Worm (Caenorhabditis elegans) whole organism, young adult: ENCODE measurements around the gene gtf-2E1.
A peak's percentile ranks its signal among the peaks of the same experiment; 100 is the strongest.

ENCODE experiments used
- B0035.1 ChIP-seq: sonication (generic microtip); optimal IDR thresholded peaks from 2 replicates; lab custom pipeline; 2016; ENCODE audit warnings: missing genetic modification characterization, mild to moderate bottlenecking, missing compliant biosample characterization, missing genotype, missing genetic modification reagents
- B0336.3 ChIP-seq: fragments of 200-800 bp; sonication (Bioruptor generic); IDR thresholded peaks from 2 replicates; pipeline ENCODE4 v1.3.6; 2022; ENCODE audit warnings: missing genetic modification characterization, missing compliant biosample characterization
- F10E7.11 ChIP-seq: sonication (generic microtip); optimal IDR thresholded peaks from 2 replicates; lab custom pipeline; 2017; ENCODE audit warnings: mild to moderate bottlenecking, missing genetic modification characterization, moderate library complexity, missing compliant biosample characterization
- F23B12.7 ChIP-seq: sonication (generic microtip); optimal IDR thresholded peaks from 2 replicates; lab custom pipeline; 2017; ENCODE audit warnings: missing genetic modification characterization, mild to moderate bottlenecking, missing compliant biosample characterization, antibody characterized with exemption, moderate library complexity; ENCODE audit not compliant: insufficient read depth
- F49E8.2 ChIP-seq: sonication (generic microtip); optimal IDR thresholded peaks from 3 replicates; lab custom pipeline; 2017; ENCODE audit warnings: missing genetic modification characterization, mild to moderate bottlenecking, missing compliant biosample characterization, antibody characterized with exemption, moderate library complexity; ENCODE audit not compliant: insufficient read depth
- F55B11.4 ChIP-seq: sonication (generic microtip); optimal IDR thresholded peaks from 2 replicates; lab custom pipeline; 2016; ENCODE audit warnings: missing compliant biosample characterization, missing genetic modification characterization, borderline replicate concordance; ENCODE audit not compliant: insufficient read depth
- F57A8.1 ChIP-seq: fragments of 200-800 bp; sonication (Bioruptor generic); optimal IDR thresholded peaks from 2 replicates; lab custom pipeline; 2018; ENCODE audit warnings: mild to moderate bottlenecking, missing genetic modification characterization, moderate library complexity, missing compliant biosample characterization
- F57C9.4 ChIP-seq: sonication (generic microtip); optimal IDR thresholded peaks from 2 replicates; lab custom pipeline; 2017; ENCODE audit warnings: mild to moderate bottlenecking, missing genetic modification characterization, missing compliant biosample characterization
- K11D2.4 ChIP-seq: fragments of 200-800 bp; sonication (Bioruptor generic); IDR thresholded peaks from 2 replicates; pipeline ENCODE4 v1.3.6; 2022; ENCODE audit warnings: missing genetic modification reagents, missing genetic modification characterization, missing compliant biosample characterization
- T26A5.8 ChIP-seq: sonication (generic microtip); optimal IDR thresholded peaks from 2 replicates; lab custom pipeline; 2016; ENCODE audit warnings: missing genetic modification characterization, missing compliant biosample characterization
- Y56A3A.18 ChIP-seq: fragments of 200-800 bp; sonication (Bioruptor generic); IDR thresholded peaks from 2 replicates; pipeline ENCODE4 v1.3.6; 2022; ENCODE audit warnings: missing genetic modification reagents, missing genetic modification characterization, missing compliant biosample characterization
- akir-1 ChIP-seq: fragments of 200-800 bp; sonication (Bioruptor generic); optimal IDR thresholded peaks from 2 replicates; lab custom pipeline; 2018; ENCODE audit warnings: mild to moderate bottlenecking, missing genetic modification characterization, moderate library complexity, missing compliant biosample characterization
- ama-1 ChIP-seq, 3 experiments: fragments of 150-350 bp in 1 of 3; sonication (generic microtip) in 2 of 3; optimal IDR thresholded peaks; 2 replicates each; lab custom pipeline; 2014 to 2018; ENCODE audit warnings: missing biosample characterization in 2 of 3, missing genetic modification characterization in 2 of 3, missing genetic modification reagents in 2 of 3
- atf-7 ChIP-seq: sonication (generic microtip); optimal IDR thresholded peaks from 2 replicates; lab custom pipeline; 2017; ENCODE audit warnings: mild to moderate bottlenecking, missing genetic modification characterization, missing compliant biosample characterization
- athp-1 ChIP-seq: sonication (generic microtip); optimal IDR thresholded peaks from 2 replicates; lab custom pipeline; 2017; ENCODE audit warnings: mild to moderate bottlenecking, missing genetic modification characterization, missing compliant biosample characterization
- attf-5 ChIP-seq: fragments of 200-800 bp; sonication (Bioruptor generic); optimal IDR thresholded peaks from 2 replicates; lab custom pipeline; 2018; ENCODE audit warnings: mild to moderate bottlenecking, missing genetic modification characterization, missing compliant biosample characterization
- bed-1 ChIP-seq: fragments of 200-800 bp; sonication (Bioruptor generic); IDR thresholded peaks from 2 replicates; pipeline ENCODE4 v1.3.6; 2022; ENCODE audit warnings: missing genetic modification reagents, missing genetic modification characterization, missing compliant biosample characterization
- cebp-1 ChIP-seq, 2 experiments: fragments of 200-800 bp in 1 of 2; sonication (Bioruptor generic) in 1 of 2; sonication (generic microtip) in 1 of 2; IDR thresholded peaks in 1 of 2; optimal IDR thresholded peaks in 1 of 2; 2 replicates each; pipeline versions ENCODE4 v1.3.6 to Lab custom; 2017 to 2022; ENCODE audit warnings: missing compliant biosample characterization in 2 of 2, missing genetic modification characterization in 2 of 2, mild to moderate bottlenecking in 1 of 2, missing genetic modification reagents in 1 of 2, moderate library complexity in 1 of 2
- ceh-100 ChIP-seq: fragments of 200-800 bp; sonication (Bioruptor generic); IDR thresholded peaks from 2 replicates; pipeline ENCODE4 v1.3.6; 2022; ENCODE audit warnings: missing genetic modification reagents, missing genetic modification characterization, missing compliant biosample characterization
- ceh-27 ChIP-seq: fragments of 200-800 bp; sonication (Bioruptor generic); optimal IDR thresholded peaks from 2 replicates; lab custom pipeline; 2018; ENCODE audit warnings: mild to moderate bottlenecking, missing genetic modification characterization, moderate library complexity, missing compliant biosample characterization
- dpff-1 ChIP-seq: sonication (generic microtip); optimal IDR thresholded peaks from 2 replicates; lab custom pipeline; 2017; ENCODE audit warnings: mild to moderate bottlenecking, missing genetic modification characterization, missing compliant biosample characterization
- egrh-3 ChIP-seq: fragments of 200-800 bp; sonication (Bioruptor generic); IDR thresholded peaks from 2 replicates; pipeline ENCODE4 v1.3.6; 2022; ENCODE audit warnings: missing genetic modification reagents, missing genetic modification characterization, missing compliant biosample characterization
- hlh-26 ChIP-seq: fragments of 200-800 bp; sonication (Bioruptor generic); conservative IDR thresholded peaks from 2 replicates; pipeline ENCODE4 v1.3.6; 2022; ENCODE audit warnings: missing genetic modification reagents, missing genetic modification characterization, missing compliant biosample characterization
- hmg-1.2 ChIP-seq: fragments of 200-800 bp; sonication (Bioruptor generic); IDR thresholded peaks from 2 replicates; pipeline ENCODE4 v1.3.6; 2022; ENCODE audit warnings: missing genetic modification reagents, missing genetic modification characterization, missing compliant biosample characterization
- lag-1 ChIP-seq: fragments of 200-800 bp; sonication (Bioruptor generic); IDR thresholded peaks from 2 replicates; pipeline ENCODE4 v1.3.6; 2022; ENCODE audit warnings: missing genetic modification reagents, missing genetic modification characterization, missing compliant biosample characterization
- lin-40 ChIP-seq: sonication (generic microtip); optimal IDR thresholded peaks from 2 replicates; lab custom pipeline; 2016; ENCODE audit warnings: missing genetic modification characterization, mild to moderate bottlenecking, missing compliant biosample characterization, missing genotype, missing genetic modification reagents
- lin-54 ChIP-seq: fragments of 200-800 bp; sonication (Bioruptor generic); optimal IDR thresholded peaks from 2 replicates; lab custom pipeline; 2018; ENCODE audit warnings: mild to moderate bottlenecking, missing genetic modification characterization, missing compliant biosample characterization
- mxl-1 ChIP-seq: sonication (generic microtip); optimal IDR thresholded peaks from 2 replicates; lab custom pipeline; 2016; ENCODE audit warnings: missing genetic modification characterization, missing compliant biosample characterization
- nhr-80 ChIP-seq: sonication (generic microtip); optimal IDR thresholded peaks from 2 replicates; lab custom pipeline; 2016; ENCODE audit warnings: missing genetic modification characterization, missing compliant biosample characterization
- nhr-90 ChIP-seq: sonication (generic microtip); optimal IDR thresholded peaks from 2 replicates; lab custom pipeline; 2016; ENCODE audit warnings: missing genotype, mild to moderate bottlenecking, missing genetic modification characterization, missing compliant biosample characterization
- rcor-1 ChIP-seq: fragments of 200-800 bp; sonication (Bioruptor generic); IDR thresholded peaks from 2 replicates; pipeline ENCODE4 v1.3.6; 2022; ENCODE audit warnings: missing genetic modification reagents, missing genetic modification characterization, missing compliant biosample characterization
- rec-8 ChIP-seq, 2 experiments: sonication (generic microtip); optimal IDR thresholded peaks; 2 replicates each; lab custom pipeline; 2016; ENCODE audit warnings: mild to moderate bottlenecking in 2 of 2, missing genetic modification characterization in 2 of 2, missing genetic modification reagents in 2 of 2, missing genotype in 2 of 2, missing biosample characterization in 1 of 2, missing compliant biosample characterization in 1 of 2, moderate library complexity in 1 of 2
- repo-1 ChIP-seq: sonication (generic microtip); optimal IDR thresholded peaks from 2 replicates; lab custom pipeline; 2017; ENCODE audit warnings: mild to moderate bottlenecking, missing genetic modification characterization, missing compliant biosample characterization
- sdz-38 ChIP-seq: sonication (generic microtip); optimal IDR thresholded peaks from 2 replicates; lab custom pipeline; 2016; ENCODE audit warnings: missing genotype, missing genetic modification characterization, missing compliant biosample characterization
- sea-2 ChIP-seq: fragments of 200-800 bp; sonication (Bioruptor generic); IDR thresholded peaks from 2 replicates; pipeline ENCODE4 v1.3.6; 2022; ENCODE audit warnings: missing genetic modification characterization, missing compliant biosample characterization
- snpc-3.4 ChIP-seq: sonication (generic microtip); optimal IDR thresholded peaks from 2 replicates; lab custom pipeline; 2017; ENCODE audit warnings: missing genetic modification characterization, mild to moderate bottlenecking, missing compliant biosample characterization, antibody characterized with exemption, moderate library complexity, missing genotype, missing genetic modification reagents
- tbp1 ChIP-seq: fragments of 200-800 bp; sonication (Bioruptor generic); optimal IDR thresholded peaks from 2 replicates; lab custom pipeline; 2018; ENCODE audit warnings: mild to moderate bottlenecking, missing genetic modification characterization, missing compliant biosample characterization
- tbx-9 ChIP-seq: sonication (generic microtip); optimal IDR thresholded peaks from 2 replicates; lab custom pipeline; 2016; ENCODE audit warnings: borderline replicate concordance, missing genetic modification characterization, inconsistent platforms, missing compliant biosample characterization
- unc-62 ChIP-seq: fragments of 150-350 bp; optimal IDR thresholded peaks from 2 replicates; lab custom pipeline; 2014; ENCODE audit warnings: missing biosample characterization, missing genetic modification reagents, missing genetic modification characterization
- zfh-2 ChIP-seq: fragments of 200-800 bp; sonication (Bioruptor generic); conservative IDR thresholded peaks from 2 replicates; pipeline ENCODE4 v1.3.6; 2022; ENCODE audit warnings: missing genetic modification reagents, missing genetic modification characterization, missing compliant biosample characterization
- zim-3 ChIP-seq: sonication (generic microtip); optimal IDR thresholded peaks from 2 replicates; lab custom pipeline; 2017; ENCODE audit warnings: mild to moderate bottlenecking, missing genetic modification characterization, moderate library complexity, missing compliant biosample characterization
- ztf-18 ChIP-seq: sonication (generic microtip); optimal IDR thresholded peaks from 2 replicates; lab custom pipeline; 2016; ENCODE audit warnings: missing genotype, mild to moderate bottlenecking, missing genetic modification characterization, missing compliant biosample characterization
- ztf-22 ChIP-seq: fragments of 200-800 bp; sonication (Bioruptor generic); optimal IDR thresholded peaks from 2 replicates; lab custom pipeline; 2018; ENCODE audit warnings: mild to moderate bottlenecking, missing genetic modification characterization, moderate library complexity, missing compliant biosample characterization
- ztf-25 ChIP-seq: fragments of 200-800 bp; sonication (Bioruptor generic); IDR thresholded peaks from 2 replicates; pipeline ENCODE4 v1.3.6; 2022; ENCODE audit warnings: missing genetic modification reagents, missing genetic modification characterization, missing compliant biosample characterization

gtf-2E1 gene

DNA sequence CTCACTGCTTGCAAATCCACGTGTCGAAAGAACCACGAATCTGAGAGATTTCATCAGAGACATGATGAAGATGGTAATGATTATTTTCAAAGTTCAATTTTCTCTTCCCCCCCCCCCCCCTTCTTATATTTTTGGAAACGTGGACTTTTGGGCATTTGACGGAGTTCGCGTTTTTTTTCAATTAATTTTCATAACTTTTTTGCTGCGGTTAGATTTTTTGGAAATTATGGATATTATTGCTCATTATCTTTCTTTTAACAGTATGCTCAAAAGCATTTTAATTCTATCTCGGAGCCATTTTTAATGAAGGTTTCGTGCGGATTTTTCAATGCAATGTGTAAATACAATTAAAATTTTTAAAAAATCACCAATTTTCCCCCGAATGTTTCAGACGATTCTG, 4.2 kb downstream of the gtf-2E1 start, which contains the start of gene phyh-1 (continued):
- TF ChIP-seq zim-3 (tag; lab: Kevin White, UChicago) = no peak

DNA sequence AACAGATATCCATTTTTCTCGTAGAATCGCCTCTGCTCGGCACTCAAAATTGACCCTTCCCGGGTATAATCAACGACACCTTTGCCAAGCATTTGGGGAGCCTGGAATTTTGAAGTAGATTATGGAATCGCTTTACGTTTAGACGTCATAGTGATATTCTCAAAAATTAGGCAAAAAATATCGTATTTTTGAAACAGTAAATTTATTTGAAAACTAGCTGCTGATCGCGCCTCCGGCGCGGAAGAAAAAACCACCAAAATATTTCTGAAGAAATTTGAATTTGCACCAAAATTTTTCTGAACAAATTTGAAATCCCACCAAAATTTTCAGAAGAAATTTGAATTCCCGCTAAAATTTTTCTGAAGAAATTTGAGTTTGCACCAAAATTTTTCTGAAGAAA, 7.3 kb downstream of the gtf-2E1 start, which contains the start of gene ZK550.6:
ZK550.6 (minus strand) TSS at position 101 of the 400 bp plus-strand sequence.
- TF ChIP-seq atf-7 (tag; lab: Kevin White, UChicago) (no peak), B0336.3 (GFP tag; lab: Robert Waterston, UW) (peak; percentile 41; the same call in 1 of the 2 replicates), athp-1 (tag; lab: Kevin White, UChicago) (no peak), Y56A3A.18 (0 out of 2 replicates have a peak, but pooled peaks have one; percentile 34)
- TF ChIP-seq, all 124 proteins: peak for 2

DNA sequence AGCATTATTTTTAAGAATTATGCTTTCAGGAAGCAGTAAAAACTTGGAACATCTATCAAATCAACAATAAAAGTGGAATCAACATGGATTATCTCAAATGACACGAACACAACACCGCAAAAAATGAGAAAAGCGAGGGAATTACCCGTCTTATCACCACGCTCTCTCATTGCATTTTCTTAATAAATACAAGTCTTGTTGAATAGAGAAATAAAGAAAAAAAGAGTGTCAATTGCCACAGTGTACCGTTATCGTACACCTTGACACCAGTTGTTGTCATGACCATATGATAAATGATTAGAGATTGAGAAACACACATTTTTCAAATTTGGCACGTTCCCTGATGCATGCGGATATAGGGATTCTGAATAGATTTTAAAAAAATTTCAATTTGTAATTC, 8.6 kb downstream of the gtf-2E1 start:
- TF ChIP-seq lag-1 (GFP tag; lab: Robert Waterston, UW) (no peak), lin-40 (tag; lab: Kevin White, UChicago) (peak; percentile 40), F10E7.11 (tag; lab: Kevin White, UChicago) (no peak), atf-7 (tag; lab: Kevin White, UChicago) (peak; percentile 3), ztf-18 (tag; lab: Kevin White, UChicago) (no peak), F57A8.1 (GFP tag; lab: Kevin White, UChicago) (no peak), B0035.1 (tag; lab: Kevin White, UChicago) (no peak), akir-1 (GFP tag; lab: Kevin White, UChicago) (no peak), ztf-25 (no peak), zfh-2 (GFP tag; lab: Robert Waterston, UW) (no peak), tbx-9 (no peak), mxl-1 (no peak), F57C9.4 (tag; lab: Kevin White, UChicago) (no peak), tbp1 (GFP tag; lab: Kevin White, UChicago) (peak; percentile 43), egrh-3 (GFP tag; lab: Robert Waterston, UW) (no peak), repo-1 (tag; lab: Kevin White, UChicago) (no peak), rcor-1 (GFP tag; lab: Robert Waterston, UW) (no peak), dpff-1 (tag; lab: Kevin White, UChicago) (no peak), attf-5 (peak; percentile 50), hmg-1.2 (GFP tag; lab: Robert Waterston, UW) (peak; percentile 32; the same call in 1 of the 2 replicates), ceh-27 (no peak), nhr-80 (tag; lab: Kevin White, UChicago) (peak; percentile 93), T26A5.8 (no peak), cebp-1 (GFP tag; IDR thresholded peaks at IDR 0.05; lab: Robert Waterston, UW) (no peak), cebp-1 (tag; optimal IDR thresholded peaks at IDR 0.05; lab: Kevin White, UChicago) (peak; percentile 38), F55B11.4 (tag; lab: Kevin White, UChicago) (no peak), snpc-3.4 (tag; lab: Kevin White, UChicago) (no peak), F49E8.2 (no peak), F23B12.7 (tag; lab: Kevin White, UChicago) (peak; percentile 54), ceh-100 (GFP tag; lab: Robert Waterston, UW) (no peak), bed-1 (no peak), nhr-90 (peak; percentile 6), ama-1 (optimal IDR thresholded peaks at IDR 0.05; lab: Kevin White, UChicago) (no peak), ama-1 (GFP tag; optimal IDR thresholded peaks at IDR 0.05; lab: Kevin White, UChicago) (no peak), unc-62 (no peak), sea-2 (GFP tag; lab: Robert Waterston, UW) (no peak), rec-8 (tag; optimal IDR thresholded peaks at IDR 0.05; lab: Kevin White, UChicago) (no peak), hlh-26 (GFP tag; lab: Robert Waterston, UW) (no peak), sdz-38 (tag; lab: Kevin White, UChicago) (no peak), lin-54 (GFP tag; lab: Kevin White, UChicago) (peak; percentile 9), K11D2.4 (no peak), ztf-22 (peak; percentile 66)
